Worm (Caenorhabditis elegans) whole organism, late embryonic: ENCODE data around the gene str-196.
A peak's percentile ranks its signal among the peaks of the same experiment; 100 is the strongest.

Experiments used
- C08G9.2 ChIP-seq: sonication (generic microtip); optimal IDR thresholded peaks from 2 replicates; lab custom pipeline; 2016; ENCODE audit warnings: mild to moderate bottlenecking, missing genetic modification characterization, moderate library complexity, missing compliant biosample characterization
- C38D4.7 ChIP-seq: fragments of 200-800 bp; sonication (Bioruptor generic); optimal IDR thresholded peaks from 2 replicates; lab custom pipeline; 2018; ENCODE audit warnings: mild to moderate bottlenecking, missing genetic modification characterization, moderate library complexity, missing compliant biosample characterization
- F13H6.1 ChIP-seq: sonication (generic microtip); optimal IDR thresholded peaks from 2 replicates; lab custom pipeline; 2016; ENCODE audit warnings: missing genetic modification characterization, missing compliant biosample characterization
- T23F11.4 ChIP-seq: fragments of 200-800 bp; sonication (Bioruptor generic); optimal IDR thresholded peaks from 2 replicates; lab custom pipeline; 2018; ENCODE audit warnings: mild to moderate bottlenecking, missing genetic modification characterization, missing compliant biosample characterization
- Y22D7AL.16 ChIP-seq: sonication (generic microtip); optimal IDR thresholded peaks from 2 replicates; lab custom pipeline; 2016; ENCODE audit warnings: missing genetic modification characterization, missing compliant biosample characterization
- ama-1 ChIP-seq: fragments of 150-350 bp; optimal IDR thresholded peaks from 2 replicates; lab custom pipeline; 2014
- ceh-14 ChIP-seq: sonication (generic microtip); optimal IDR thresholded peaks from 2 replicates; lab custom pipeline; 2016; ENCODE audit warnings: missing genotype, missing genetic modification characterization, missing compliant biosample characterization
- ceh-2 ChIP-seq: sonication (generic microtip); optimal IDR thresholded peaks from 2 replicates; lab custom pipeline; 2016; ENCODE audit warnings: missing genotype, missing genetic modification characterization, missing compliant biosample characterization
- ceh-22 ChIP-seq: sonication (generic microtip); optimal IDR thresholded peaks from 2 replicates; lab custom pipeline; 2017; ENCODE audit warnings: missing biosample characterization, missing genetic modification characterization
- ceh-45 ChIP-seq: fragments of 200-800 bp; sonication (Bioruptor generic); IDR thresholded peaks from 2 replicates; pipeline ENCODE4 v1.3.6; 2022; ENCODE audit warnings: missing genetic modification reagents, missing genetic modification characterization, missing compliant biosample characterization
- ceh-48 ChIP-seq: sonication (generic microtip); optimal IDR thresholded peaks from 2 replicates; lab custom pipeline; 2016; ENCODE audit warnings: missing genetic modification characterization, inconsistent platforms, missing compliant biosample characterization
- che-1 ChIP-seq: sonication (generic microtip); optimal IDR thresholded peaks from 2 replicates; lab custom pipeline; 2016; ENCODE audit warnings: mild to moderate bottlenecking, missing genetic modification characterization, missing compliant biosample characterization
- elt-2 ChIP-seq: sonication (generic microtip); optimal IDR thresholded peaks from 2 replicates; lab custom pipeline; 2016; ENCODE audit warnings: missing genetic modification reagents, missing genetic modification characterization, missing compliant biosample characterization
- eyg-1 ChIP-seq: sonication (generic microtip); optimal IDR thresholded peaks from 2 replicates; lab custom pipeline; 2016; ENCODE audit warnings: missing genotype, missing genetic modification characterization, missing compliant biosample characterization
- fkh-10 ChIP-seq: fragments of 150-350 bp; optimal IDR thresholded peaks from 2 replicates; lab custom pipeline; 2014; ENCODE audit warnings: missing biosample characterization, missing genetic modification reagents, missing genetic modification characterization
- fkh-6 ChIP-seq: sonication (generic microtip); optimal IDR thresholded peaks from 2 replicates; lab custom pipeline; 2016; ENCODE audit warnings: missing genetic modification characterization, missing compliant biosample characterization
- hlh-13 ChIP-seq: fragments of 200-800 bp; sonication (Bioruptor generic); optimal IDR thresholded peaks from 2 replicates; lab custom pipeline; 2018; ENCODE audit warnings: mild to moderate bottlenecking, missing genetic modification characterization, missing compliant biosample characterization
- hlh-8 ChIP-seq: sonication (generic microtip); optimal IDR thresholded peaks from 2 replicates; lab custom pipeline; 2016; ENCODE audit warnings: missing genotype, missing genetic modification characterization, missing compliant biosample characterization
- mec-3 ChIP-seq: sonication (generic microtip); optimal IDR thresholded peaks from 2 replicates; lab custom pipeline; 2016; ENCODE audit warnings: borderline replicate concordance, missing genetic modification characterization, missing compliant biosample characterization
- nfya-1 ChIP-seq: sonication (generic microtip); optimal IDR thresholded peaks from 2 replicates; lab custom pipeline; 2017; ENCODE audit warnings: missing genetic modification characterization, mild to moderate bottlenecking, missing compliant biosample characterization, antibody characterized with exemption, moderate library complexity
- pag-3 ChIP-seq: sonication (generic microtip); optimal IDR thresholded peaks from 2 replicates; lab custom pipeline; 2016; ENCODE audit warnings: missing compliant biosample characterization, missing genetic modification characterization, borderline replicate concordance
- pat-9 ChIP-seq: fragments of 200-800 bp; sonication (Bioruptor generic); optimal IDR thresholded peaks from 2 replicates; lab custom pipeline; 2018; ENCODE audit warnings: mild to moderate bottlenecking, missing genetic modification characterization, moderate library complexity, missing compliant biosample characterization
- sdc-2 ChIP-seq: sonication (generic microtip); optimal IDR thresholded peaks from 2 replicates; lab custom pipeline; 2016; ENCODE audit warnings: missing genotype, missing genetic modification characterization, missing compliant biosample characterization
- sox-2 ChIP-seq: fragments of 200-800 bp; sonication (Bioruptor generic); IDR thresholded peaks from 2 replicates; pipeline ENCODE4 v1.3.6; 2022; ENCODE audit warnings: missing genetic modification reagents, missing genetic modification characterization, missing compliant biosample characterization
- tbx-7 ChIP-seq: sonication (generic microtip); optimal IDR thresholded peaks from 2 replicates; lab custom pipeline; 2016; ENCODE audit warnings: missing genotype, missing genetic modification characterization, missing compliant biosample characterization
- ttx-3 ChIP-seq: sonication (generic microtip); optimal IDR thresholded peaks from 2 replicates; lab custom pipeline; 2016; ENCODE audit warnings: missing genetic modification reagents, missing genetic modification characterization, missing compliant biosample characterization
- unc-42 ChIP-seq: sonication (generic microtip); optimal IDR thresholded peaks from 2 replicates; lab custom pipeline; 2016; ENCODE audit warnings: missing genotype, missing genetic modification characterization, missing compliant biosample characterization
- zip-5 ChIP-seq: sonication (generic microtip); optimal IDR thresholded peaks from 2 replicates; lab custom pipeline; 2016; ENCODE audit warnings: missing genetic modification characterization, missing compliant biosample characterization
- ztf-16 ChIP-seq: sonication (generic microtip); optimal IDR thresholded peaks from 2 replicates; lab custom pipeline; 2017; ENCODE audit warnings: missing genetic modification characterization, missing compliant biosample characterization

str-196 gene

DNA sequence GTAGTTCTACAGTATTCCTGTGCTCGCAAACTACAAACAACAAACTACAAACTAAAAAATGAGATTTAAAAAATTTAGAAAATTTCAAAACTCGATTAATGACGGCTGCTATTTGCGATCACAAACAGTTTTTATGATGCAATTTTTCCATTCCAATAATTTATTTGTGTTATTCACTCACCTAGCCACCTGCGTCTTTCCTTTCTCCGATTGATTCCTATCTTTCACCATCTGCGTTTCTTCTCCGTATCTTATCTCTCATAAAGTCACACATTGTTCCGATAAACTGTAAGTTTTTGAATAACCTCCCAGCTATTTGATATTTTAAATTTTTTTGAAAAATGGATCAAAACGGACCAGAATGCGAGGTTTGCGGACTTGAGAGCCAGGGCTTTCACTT is 42.6 kb downstream of the str-196 start, which contains the start of gene nhr-132:
Gene nhr-132 (plus strand): TSS at position 271 of the 400 bp plus-strand sequence.
- TF ChIP-seq mec-3 (no peak), T23F11.4 (GFP tag; lab: Kevin White, UChicago) (no peak), ceh-14 (no peak), ceh-45 (GFP tag; lab: Robert Waterston, UW) (no peak), F13H6.1 (tag; lab: Kevin White, UChicago) (no peak), pag-3 (tag; lab: Kevin White, UChicago) (no peak), nfya-1 (tag; lab: Kevin White, UChicago) (peak; percentile 14), sdc-2 (tag; lab: Kevin White, UChicago) (no peak), sox-2 (no peak), ceh-22 (tag; lab: Kevin White, UChicago) (no peak), hlh-13 (no peak), elt-2 (tag; lab: Kevin White, UChicago) (peak; percentile 21)

DNA sequence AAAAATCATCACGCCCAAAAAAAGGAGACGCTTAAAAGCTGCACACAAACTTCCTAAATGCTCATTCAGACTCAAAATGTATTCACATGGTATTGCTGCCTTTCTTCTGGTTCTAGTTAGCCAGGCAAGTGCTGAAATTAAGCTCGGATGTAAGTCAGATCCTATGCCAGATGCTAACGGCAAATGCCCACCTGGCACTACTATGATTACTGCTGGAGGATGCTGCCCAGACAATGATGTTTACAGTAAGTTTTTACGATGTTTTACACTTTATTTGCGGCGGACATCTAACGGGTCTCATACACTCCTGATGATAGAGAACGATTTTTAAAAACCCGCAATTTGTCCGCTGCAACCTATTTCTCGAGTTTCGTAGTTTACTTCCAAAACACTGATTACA is 45.0 kb downstream of the str-196 start, which contains the start of gene C14C6.5:
Gene C14C6.5 (plus strand): TSS at position 58 of the 400 bp plus-strand sequence.
- TF ChIP-seq C08G9.2 (tag; lab: Kevin White, UChicago) (no peak), hlh-13 (no peak), fkh-6 (no peak), ceh-48 (tag; lab: Kevin White, UChicago) (no peak), ztf-16 (tag; lab: Kevin White, UChicago) (no peak), ama-1 (no peak), eyg-1 (tag; lab: Kevin White, UChicago) (no peak), pat-9 (no peak), ttx-3 (tag; lab: Kevin White, UChicago) (no peak), Y22D7AL.16 (tag; lab: Kevin White, UChicago) (no peak), zip-5 (tag; lab: Kevin White, UChicago) (no peak), ceh-14 (no peak), mec-3 (no peak), C38D4.7 (GFP tag; lab: Kevin White, UChicago) (no peak), tbx-7 (tag; lab: Kevin White, UChicago) (no peak), T23F11.4 (GFP tag; lab: Kevin White, UChicago) (no peak)

DNA sequence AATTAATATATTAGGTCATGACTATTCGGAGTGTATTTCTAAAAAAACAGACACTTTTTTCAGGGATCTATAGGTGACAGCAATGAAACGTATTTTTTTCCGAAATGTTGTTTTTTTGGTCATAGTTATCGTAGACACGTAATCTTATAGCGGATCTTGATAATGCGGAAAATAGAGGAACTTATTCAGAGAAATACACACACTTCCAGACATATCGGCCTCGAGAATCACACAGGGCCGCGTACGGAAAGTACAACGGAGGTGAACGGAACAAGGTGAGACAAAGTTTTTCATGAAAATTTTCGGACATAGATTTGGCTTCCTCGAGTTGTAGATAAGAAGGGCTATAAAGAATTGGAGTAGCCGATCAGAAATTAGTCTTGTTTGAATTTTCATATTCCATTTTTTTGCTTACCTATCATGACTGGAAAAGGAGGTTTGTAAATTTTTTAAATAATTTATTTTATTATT is 47.5 kb downstream of the str-196 start, which contains the start of gene nhr-155:
Gene nhr-155 (plus strand): TSS at position 421 of the 471 bp plus-strand sequence.
- TF ChIP-seq unc-42 (tag; lab: Kevin White, UChicago) = no peak
- TF ChIP-seq fkh-10 (GFP tag; lab: Kevin White, UChicago) = no peak
- TF ChIP-seq ztf-16 (tag; lab: Kevin White, UChicago) = no peak
- no peak for TF ChIP-seq che-1 (tag; lab: Kevin White, UChicago)
- TF ChIP-seq zip-5 (tag; lab: Kevin White, UChicago) = no peak

DNA sequence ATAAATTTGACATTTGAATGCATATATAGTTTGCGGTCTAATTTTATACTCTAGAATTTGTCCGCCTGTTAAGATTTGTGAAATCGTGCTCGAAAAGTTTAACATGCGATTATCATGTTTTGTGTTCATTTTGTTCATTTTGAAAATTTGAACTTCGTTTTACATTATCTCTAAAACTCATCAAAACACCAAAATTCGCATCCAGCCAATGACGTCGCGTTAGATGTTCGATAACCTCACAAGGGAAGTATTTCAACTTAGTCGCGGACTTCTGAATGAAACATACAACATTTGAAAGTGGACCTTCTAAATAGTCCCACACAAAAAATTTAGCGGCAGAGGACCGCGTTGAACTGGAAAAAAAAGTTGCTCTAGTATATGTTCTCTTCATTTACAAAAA is 49.9 kb downstream of the str-196 start:
- no peak for TF ChIP-seq ceh-2 (tag; lab: Kevin White, UChicago)
- TF ChIP-seq Y22D7AL.16 (tag; lab: Kevin White, UChicago) = no peak
- TF ChIP-seq fkh-10 (GFP tag; lab: Kevin White, UChicago) = no peak

DNA sequence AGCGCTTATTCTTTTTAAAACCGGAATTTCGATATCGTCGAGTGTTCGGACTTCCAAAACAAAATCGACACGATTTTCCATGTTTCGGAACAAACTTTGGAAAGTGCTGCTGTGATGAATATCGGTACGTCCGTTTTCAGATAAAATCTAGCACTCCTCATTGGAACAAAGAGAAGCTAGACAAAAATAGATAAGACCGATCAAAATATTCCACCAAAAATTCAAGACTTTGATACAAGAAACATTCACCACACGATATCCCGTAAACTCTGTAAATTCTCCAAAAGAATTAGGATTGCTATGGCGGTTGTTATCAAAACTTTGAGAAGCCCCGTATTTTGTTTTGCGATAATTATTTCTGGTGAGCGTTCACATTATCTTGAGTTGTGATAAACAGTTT is 51.6 kb downstream of the str-196 start, which contains the start of gene C14C6.3:
Gene C14C6.3 (plus strand): TSS at position 301 of the 400 bp plus-strand sequence.
- TF ChIP-seq eyg-1 (tag; lab: Kevin White, UChicago) (no peak), hlh-8 (tag; lab: Kevin White, UChicago) (no peak), sox-2 (no peak)
